Fruit fly (Drosophila melanogaster) whole organism, embryonic: ENCODE data around the gene CG31482.

Source experiments
- ATbp ChIP-seq: fragments of 200-800 bp; sonication (Bioruptor generic); optimal IDR thresholded peaks from 2 replicates; lab custom pipeline; 2017; ENCODE audit warnings: missing biosample characterization, mild to moderate bottlenecking, missing genetic modification characterization, missing genetic modification reagents
- Antp ChIP-seq: fragments of 200-800 bp; sonication (Bioruptor generic); optimal IDR thresholded peaks from 3 replicates; lab custom pipeline; 2016; ENCODE audit warnings: missing biosample characterization, missing genetic modification characterization
- Awh ChIP-seq: fragments of 200-800 bp; sonication (Bioruptor generic); IDR thresholded peaks from 2 replicates; pipeline ENCODE4, ENCODE4 v1.3.6; 2022; ENCODE audit warnings: missing biosample characterization, missing genetic modification characterization
- B-H2 ChIP-seq: fragments of 200-800 bp; sonication (Bioruptor generic); optimal IDR thresholded peaks from 2 replicates; lab custom pipeline; 2018; ENCODE audit warnings: missing biosample characterization, mild to moderate bottlenecking, missing genetic modification characterization
- CG12659 ChIP-seq: fragments of 200-800 bp; sonication (Bioruptor generic); optimal IDR thresholded peaks from 3 replicates; lab custom pipeline; 2017; ENCODE audit warnings: mild to moderate bottlenecking, missing biosample characterization, missing genetic modification reagents, missing genetic modification characterization
- CG12942 ChIP-seq: fragments of 200-800 bp; sonication (Bioruptor generic); optimal IDR thresholded peaks from 3 replicates; lab custom pipeline; 2016; ENCODE audit warnings: missing biosample characterization, missing genetic modification characterization
- CG15011 ChIP-seq: fragments of 200-800 bp; sonication (Bioruptor generic); optimal IDR thresholded peaks from 3 replicates; lab custom pipeline; 2018; ENCODE audit warnings: missing biosample characterization, mild to moderate bottlenecking, missing genetic modification characterization
- CG15073 ChIP-seq: fragments of 200-800 bp; sonication (Bioruptor generic); optimal IDR thresholded peaks from 2 replicates; lab custom pipeline; 2016; ENCODE audit warnings: missing biosample characterization, missing genetic modification characterization
- CG17385 ChIP-seq: fragments of 200-800 bp; sonication (Bioruptor generic); optimal IDR thresholded peaks from 3 replicates; lab custom pipeline; 2018; ENCODE audit warnings: missing biosample characterization, mild to moderate bottlenecking, missing genetic modification characterization
- CG17568 ChIP-seq: fragments of 200-800 bp; sonication (Bioruptor generic); optimal IDR thresholded peaks from 2 replicates; lab custom pipeline; 2018; ENCODE audit warnings: missing biosample characterization, mild to moderate bottlenecking, missing genetic modification characterization, moderate library complexity
- CG17829 ChIP-seq: fragments of 200-800 bp; optimal IDR thresholded peaks from 2 replicates; lab custom pipeline; 2019; ENCODE audit warnings: missing biosample characterization, mild to moderate bottlenecking, missing genetic modification characterization, moderate library complexity
- CG18764 ChIP-seq: fragments of 200-800 bp; sonication (Bioruptor generic); optimal IDR thresholded peaks from 3 replicates; lab custom pipeline; 2016; ENCODE audit warnings: missing biosample characterization, missing genetic modification characterization
- CG33557 ChIP-seq: fragments of 200-800 bp; sonication (Bioruptor generic); optimal IDR thresholded peaks from 2 replicates; lab custom pipeline; 2019; ENCODE audit warnings: missing biosample characterization, mild to moderate bottlenecking, missing genetic modification characterization, moderate library complexity
- CG34376 ChIP-seq: fragments of 200-800 bp; sonication (Bioruptor generic); optimal IDR thresholded peaks from 2 replicates; lab custom pipeline; 2018; ENCODE audit warnings: missing biosample characterization, mild to moderate bottlenecking, missing genetic modification characterization
- CG3726 ChIP-seq: fragments of 200-800 bp; sonication (Bioruptor generic); IDR thresholded peaks from 3 replicates; pipeline ENCODE4, ENCODE4 v1.3.6; 2022; ENCODE audit warnings: missing biosample characterization, missing genetic modification characterization
- CG4328 ChIP-seq: fragments of 200-800 bp; sonication (Bioruptor generic); optimal IDR thresholded peaks from 3 replicates; lab custom pipeline; 2017; ENCODE audit warnings: missing biosample characterization, missing genetic modification reagents, missing genetic modification characterization
- CG4617 ChIP-seq: fragments of 200-800 bp; sonication (Bioruptor generic); optimal IDR thresholded peaks from 3 replicates; lab custom pipeline; 2016; ENCODE audit warnings: missing biosample characterization, missing genetic modification characterization, borderline replicate concordance
- CG4820 ChIP-seq: fragments of 200-800 bp; sonication (Bioruptor generic); optimal IDR thresholded peaks from 3 replicates; lab custom pipeline; 2016; ENCODE audit warnings: missing biosample characterization, missing genetic modification characterization
- CG6175 ChIP-seq: fragments of 200-800 bp; sonication (Bioruptor generic); IDR thresholded peaks from 3 replicates; pipeline ENCODE4 v1.3.6; 2022; ENCODE audit warnings: missing biosample characterization, missing genetic modification characterization
- CG8478 ChIP-seq: fragments of >200 bp; optimal IDR thresholded peaks from 2 replicates; lab custom pipeline; 2018
- CG9797 ChIP-seq: fragments of 200-800 bp; sonication (Bioruptor generic); optimal IDR thresholded peaks from 3 replicates; lab custom pipeline; 2018; ENCODE audit warnings: missing biosample characterization, mild to moderate bottlenecking, missing genetic modification characterization
- HLH54F ChIP-seq: fragments of 200-800 bp; sonication (Bioruptor generic); optimal IDR thresholded peaks from 3 replicates; lab custom pipeline; 2016; ENCODE audit warnings: missing biosample characterization, missing genetic modification characterization
- Hr51 ChIP-seq, 2 experiments: fragments of 200-800 bp; sonication (Bioruptor generic); optimal IDR thresholded peaks; 2 replicates in 1 of 2; 3 replicates in 1 of 2; lab custom pipeline; 2016 to 2018; ENCODE audit warnings: missing biosample characterization in 2 of 2, missing genetic modification characterization in 2 of 2, mild to moderate bottlenecking in 1 of 2, moderate library complexity in 1 of 2
- Mrtf ChIP-seq: fragments of 200-800 bp; sonication (Bioruptor generic); IDR thresholded peaks from 3 replicates; pipeline ENCODE4 v1.3.6; 2022; ENCODE audit warnings: missing biosample characterization, missing genetic modification characterization
- Pdp1 ChIP-seq, 2 experiments: fragments of 200-800 bp; sonication (Bioruptor generic); optimal IDR thresholded peaks; 3 replicates each; lab custom pipeline; 2016; ENCODE audit warnings: missing biosample characterization in 2 of 2, missing genetic modification characterization in 2 of 2, mild to moderate bottlenecking in 1 of 2, moderate library complexity in 1 of 2
- Rfx ChIP-seq: fragments of 200-800 bp; sonication (Bioruptor generic); IDR thresholded peaks from 2 replicates; pipeline ENCODE4 v1.3.6; 2022; ENCODE audit warnings: missing biosample characterization, missing genetic modification characterization
- Sox100B ChIP-seq: fragments of 200-800 bp; sonication (Bioruptor generic); optimal IDR thresholded peaks from 3 replicates; lab custom pipeline; 2018; ENCODE audit warnings: missing biosample characterization, mild to moderate bottlenecking, missing genetic modification characterization
- TFAM ChIP-seq: fragments of 200-800 bp; sonication (Bioruptor generic); optimal IDR thresholded peaks from 2 replicates; lab custom pipeline; 2017; ENCODE audit warnings: missing biosample characterization, missing genetic modification characterization, inconsistent platforms
- Trl ChIP-seq, 3 experiments: fragments of >200 bp in 2 of 3; fragments of 200-800 bp in 1 of 3; sonication (Bioruptor generic) in 1 of 3; optimal IDR thresholded peaks; 2 replicates in 1 of 3; 3 replicates in 2 of 3; lab custom pipeline; 2016 to 2017; ENCODE audit warnings: missing biosample characterization in 1 of 3, missing genetic modification characterization in 1 of 3
- Vsx1 ChIP-seq: fragments of 200-800 bp; sonication (Bioruptor generic); optimal IDR thresholded peaks from 2 replicates; lab custom pipeline; 2017; ENCODE audit warnings: missing biosample characterization, mild to moderate bottlenecking, missing genetic modification characterization, missing genetic modification reagents
- aop ChIP-seq: fragments of 200-800 bp; sonication (Bioruptor generic); IDR thresholded peaks from 2 replicates; pipeline ENCODE4 v1.3.6; 2022; ENCODE audit warnings: missing biosample characterization, missing genetic modification characterization
- ato ChIP-seq: fragments of 200-800 bp; sonication (Bioruptor generic); IDR thresholded peaks from 2 replicates; pipeline ENCODE4 v1.3.6; 2022; ENCODE audit warnings: missing biosample characterization, missing genetic modification characterization; ENCODE audit not compliant: partially characterized antibody
- bsh ChIP-seq, 2 experiments: fragments of 200-800 bp; sonication (Bioruptor generic); optimal IDR thresholded peaks; 2 replicates each; lab custom pipeline; 2017 to 2018; ENCODE audit warnings: mild to moderate bottlenecking in 2 of 2, missing biosample characterization in 2 of 2, missing genetic modification characterization in 2 of 2, moderate library complexity in 1 of 2
- cato ChIP-seq: fragments of 200-800 bp; sonication (Bioruptor generic); optimal IDR thresholded peaks from 2 replicates; lab custom pipeline; 2016; ENCODE audit warnings: missing biosample characterization, missing genetic modification characterization, borderline replicate concordance
- chif ChIP-seq, 2 experiments: fragments of 200-800 bp; sonication (Bioruptor generic); optimal IDR thresholded peaks; 3 replicates each; lab custom pipeline; 2016; ENCODE audit warnings: missing biosample characterization in 2 of 2, missing genetic modification characterization in 2 of 2
- crc ChIP-seq: fragments of 200-800 bp; sonication (Bioruptor generic); optimal IDR thresholded peaks from 2 replicates; lab custom pipeline; 2016; ENCODE audit warnings: missing biosample characterization, missing genetic modification characterization
- croc ChIP-seq: fragments of 200-800 bp; sonication (Bioruptor generic); conservative IDR thresholded peaks from 3 replicates; pipeline ENCODE4 v1.3.6; 2022; ENCODE audit warnings: missing biosample characterization, missing genetic modification characterization
- eyg ChIP-seq: fragments of 200-800 bp; sonication (Bioruptor generic); optimal IDR thresholded peaks from 3 replicates; lab custom pipeline; 2016; ENCODE audit warnings: missing biosample characterization, missing genetic modification characterization
- gcm ChIP-seq: fragments of 200-800 bp; sonication (Bioruptor generic); optimal IDR thresholded peaks from 2 replicates; lab custom pipeline; 2019; ENCODE audit warnings: missing biosample characterization, mild to moderate bottlenecking, missing genetic modification characterization, moderate library complexity
- insv ChIP-seq, 2 experiments: fragments of 200-800 bp; sonication (Bioruptor generic); optimal IDR thresholded peaks; 3 replicates each; lab custom pipeline; 2016 to 2018; ENCODE audit warnings: missing biosample characterization in 2 of 2, missing genetic modification characterization in 2 of 2
- jigr1 ChIP-seq: fragments of 200-800 bp; sonication (Bioruptor generic); IDR thresholded peaks from 3 replicates; pipeline ENCODE4 v1.3.6; 2022; ENCODE audit warnings: missing biosample characterization, missing genetic modification characterization
- klu ChIP-seq: fragments of 200-800 bp; sonication (Bioruptor generic); IDR thresholded peaks from 2 replicates; pipeline ENCODE4 v1.3.6; 2022; ENCODE audit warnings: missing biosample characterization, missing genetic modification characterization
- mam ChIP-seq: fragments of 200-800 bp; sonication (Bioruptor generic); optimal IDR thresholded peaks from 3 replicates; lab custom pipeline; 2016; ENCODE audit warnings: missing biosample characterization, missing genetic modification characterization
- p53 ChIP-seq: fragments of 200-800 bp; sonication (Bioruptor generic); optimal IDR thresholded peaks from 2 replicates; lab custom pipeline; 2016; ENCODE audit warnings: missing biosample characterization, missing genetic modification characterization
- peb ChIP-seq: fragments of 200-800 bp; sonication (Bioruptor generic); IDR thresholded peaks from 2 replicates; pipeline ENCODE4 v1.3.6; 2022; ENCODE audit warnings: missing biosample characterization, missing genetic modification characterization
- pfk ChIP-seq: fragments of 200-800 bp; sonication (Bioruptor generic); optimal IDR thresholded peaks from 2 replicates; lab custom pipeline; 2018; ENCODE audit warnings: missing biosample characterization, mild to moderate bottlenecking, missing genetic modification characterization, moderate library complexity
- slou ChIP-seq: fragments of 200-800 bp; sonication (Bioruptor generic); optimal IDR thresholded peaks from 3 replicates; lab custom pipeline; 2016; ENCODE audit warnings: missing biosample characterization, missing genetic modification characterization
- tna ChIP-seq: fragments of 200-800 bp; sonication (Bioruptor generic); IDR thresholded peaks from 2 replicates; pipeline ENCODE4 v1.3.6; 2022; ENCODE audit warnings: missing biosample characterization, missing genetic modification characterization; ENCODE audit not compliant: partially characterized antibody
- tup ChIP-seq: fragments of 200-800 bp; sonication (Bioruptor generic); optimal IDR thresholded peaks from 2 replicates; lab custom pipeline; 2016; ENCODE audit warnings: missing biosample characterization, mild to moderate bottlenecking, missing genetic modification characterization, moderate library complexity
- vnd ChIP-seq: fragments of 200-800 bp; sonication (Bioruptor generic); IDR thresholded peaks from 3 replicates; pipeline ENCODE4 v1.3.6; 2022; ENCODE audit warnings: missing biosample characterization, missing genetic modification characterization; ENCODE audit not compliant: partially characterized antibody
- yki ChIP-seq: fragments of >200 bp; optimal IDR thresholded peaks from 3 replicates; lab custom pipeline; 2018

The CG31482 gene

dm6 chr3R:6646740-6647139 is 45.7 kb downstream of the CG31482 start, which contains the start of gene Taf1 (continued):
- TF ChIP-seq cato (GFP tag; lab: Kevin White, UChicago): no peak
- TF ChIP-seq CG8478 (lab: Kevin White, UChicago): no peak
- TF ChIP-seq chif (GFP tag; optimal IDR thresholded peaks at IDR 0.05; lab: Kevin White, UChicago): no peak
- no peak for TF ChIP-seq CG3726
- no peak for TF ChIP-seq CG15073 (GFP tag; lab: Kevin White, UChicago)
- no peak for TF ChIP-seq Antp
- no peak for TF ChIP-seq eyg
- no peak for TF ChIP-seq CG6175
- TF ChIP-seq CG4617 (GFP tag; lab: Kevin White, UChicago): peak; percentile 98
- TF ChIP-seq yki (lab: Kevin White, UChicago): no peak
- TF ChIP-seq slou (GFP tag; lab: Kevin White, UChicago): no peak
- TF ChIP-seq CG17829: peak; percentile 48
- TF ChIP-seq TFAM (GFP tag; lab: Kevin White, UChicago): no peak
- no peak for TF ChIP-seq Sox100B
- no peak for TF ChIP-seq peb
- TF ChIP-seq p53 (GFP tag; lab: Kevin White, UChicago): no peak
- no peak for TF ChIP-seq Hr51 (GFP tag; optimal IDR thresholded peaks at IDR 0.05; lab: Kevin White, UChicago)
- TF ChIP-seq Awh (GFP tag; lab: Robert Waterston, UW): no peak
- TF ChIP-seq CG4820 (GFP tag; lab: Kevin White, UChicago): no peak
- TF ChIP-seq CG12942 (GFP tag; lab: Kevin White, UChicago): no peak
- no peak for TF ChIP-seq Vsx1 (GFP tag; lab: Kevin White, UChicago)
- no peak for TF ChIP-seq CG34376 (GFP tag; lab: Kevin White, UChicago)
- peak; percentile 94 for TF ChIP-seq CG9797 (GFP tag; lab: Kevin White, UChicago)
- no peak for TF ChIP-seq mam (GFP tag; lab: Kevin White, UChicago)
- TF ChIP-seq CG15011 (GFP tag; lab: Kevin White, UChicago): no peak
- no peak for TF ChIP-seq crc (GFP tag; lab: Kevin White, UChicago)
- no peak for TF ChIP-seq pfk
- TF ChIP-seq aop: no peak
- TF ChIP-seq CG17568 (GFP tag; lab: Kevin White, UChicago): no peak
- no peak for TF ChIP-seq HLH54F (GFP tag; lab: Kevin White, UChicago)
- TF ChIP-seq ato (GFP tag; lab: Robert Waterston, UW): 0 out of 2 replicates have a peak, but pooled peaks have one; percentile 32
- no peak for TF ChIP-seq CG17385 (GFP tag; lab: Kevin White, UChicago)
- TF ChIP-seq CG4328 (GFP tag; lab: Kevin White, UChicago): no peak
- TF ChIP-seq gcm (GFP tag; lab: Kevin White, UChicago): no peak
- TF ChIP-seq CG12659 (GFP tag; lab: Kevin White, UChicago): peak; percentile 73
- no peak for TF ChIP-seq B-H2 (GFP tag; lab: Kevin White, UChicago)
- no peak for TF ChIP-seq tna (GFP tag; lab: Robert Waterston, UW)
- no peak for TF ChIP-seq croc
- TF ChIP-seq insv (GFP tag; optimal IDR thresholded peaks at IDR 0.05; lab: Kevin White, UChicago): peak in 1 of 2 experiments; percentile 30
- no peak for TF ChIP-seq Pdp1 (GFP tag; optimal IDR thresholded peaks at IDR 0.05; lab: Kevin White, UChicago)
- TF ChIP-seq CG18764 (GFP tag; lab: Kevin White, UChicago): no peak
- no peak for TF ChIP-seq ATbp (GFP tag; lab: Kevin White, UChicago)
- no peak for TF ChIP-seq Trl (optimal IDR thresholded peaks at IDR 0.05; lab: Kevin White, UChicago)
- TF ChIP-seq Trl (GFP tag; optimal IDR thresholded peaks at IDR 0.05; lab: Kevin White, UChicago): no peak
- no peak for TF ChIP-seq jigr1 (GFP tag; lab: Robert Waterston, UW)
- no peak for TF ChIP-seq bsh (GFP tag; optimal IDR thresholded peaks at IDR 0.05; lab: Kevin White, UChicago)
- peak; percentile 45 for TF ChIP-seq Rfx (GFP tag; lab: Robert Waterston, UW)
- no peak for TF ChIP-seq tup (GFP tag; lab: Kevin White, UChicago)
- no peak for TF ChIP-seq CG33557 (GFP tag; lab: Kevin White, UChicago)
- no peak for TF ChIP-seq vnd (GFP tag; lab: Robert Waterston, UW)
- TF ChIP-seq Mrtf (GFP tag; lab: Robert Waterston, UW): no peak
- TF ChIP-seq klu: no peak
